Fruit fly (Drosophila melanogaster): Measurements from ENCODE around the gene CG2201.

The CG2201 gene

dm6 chr2L:21657426-21657825, 33.5 kb upstream of the CG2201 start:
- TF ChIP-seq Hr83 (GFP tag; optimal IDR thresholded peaks at IDR 0.05; ENCODE audit: poor library complexity, severe bottlenecking) (peak; percentile 10), usp (GFP tag; optimal IDR thresholded peaks at IDR 0.05) (no peak), N (GFP tag; optimal IDR thresholded peaks at IDR 0.05) (no peak), Abd-B (GFP tag; optimal IDR thresholded peaks at IDR 0.05) (no peak), dsf (GFP tag; optimal IDR thresholded peaks at IDR 0.05; ENCODE audit: borderline replicate concordance) (no peak), CrebA (GFP tag; optimal IDR thresholded peaks at IDR 0.05; ENCODE audit: borderline replicate concordance) (no peak), fru (GFP tag; optimal IDR thresholded peaks at IDR 0.05) (peak; percentile 44), GATAd (GFP tag; optimal IDR thresholded peaks at IDR 0.05) (no peak), sv (GFP tag; optimal IDR thresholded peaks at IDR 0.05) (peak; percentile 10), Dif (GFP tag; optimal IDR thresholded peaks at IDR 0.05; ENCODE audit: partially characterized antibody) (no peak), woc (GFP tag; optimal IDR thresholded peaks at IDR 0.05) (peak; percentile 24), lola (GFP tag; optimal IDR thresholded peaks at IDR 0.05) (no peak), Mio (GFP tag; optimal IDR thresholded peaks at IDR 0.05) (no peak), HLH106 (tag; optimal IDR thresholded peaks at IDR 0.05) (peak; percentile 43), h (GFP tag; optimal IDR thresholded peaks at IDR 0.05) (peak; percentile 40), dmrt93B (GFP tag; optimal IDR thresholded peaks at IDR 0.05) (no peak), pan (optimal IDR thresholded peaks at IDR 0.05) (no peak), CG9705 (GFP tag; optimal IDR thresholded peaks at IDR 0.05) (peak; percentile 19), brk (GFP tag; optimal IDR thresholded peaks at IDR 0.05) (no peak), br (GFP tag; optimal IDR thresholded peaks at IDR 0.05) (peak; percentile 50), ey (GFP tag; optimal IDR thresholded peaks at IDR 0.05) (peak; percentile 32), CG32264 (GFP tag; optimal IDR thresholded peaks at IDR 0.05) (no peak), Dfd (GFP tag; optimal IDR thresholded peaks at IDR 0.05) (no peak), Jra (GFP tag; optimal IDR thresholded peaks at IDR 0.05) (peak; percentile 6), Hnf4 (GFP tag; optimal IDR thresholded peaks at IDR 0.05) (peak; percentile 56), OdsH (GFP tag; optimal IDR thresholded peaks at IDR 0.05) (peak; percentile 9), Hr78 (GFP tag; optimal IDR thresholded peaks at IDR 0.05) (no peak), Myc (optimal IDR thresholded peaks at IDR 0.05) (no peak), foxo (GFP tag; optimal IDR thresholded peaks at IDR 0.05) (peak in 1 of 2 experiments; percentile 57), jim (GFP tag; optimal IDR thresholded peaks at IDR 0.05) (no peak), tai (GFP tag; optimal IDR thresholded peaks at IDR 0.05) (no peak), psq (GFP tag; optimal IDR thresholded peaks at IDR 0.05) (peak; percentile 0), Rel (GFP tag; optimal IDR thresholded peaks at IDR 0.05) (no peak), Rel (tag; optimal IDR thresholded peaks at IDR 0.05) (no peak), Vsx2 (GFP tag; optimal IDR thresholded peaks at IDR 0.05; ENCODE audit: partially characterized antibody) (no peak), Sp1 (GFP tag; optimal IDR thresholded peaks at IDR 0.05) (no peak), rgr (GFP tag; optimal IDR thresholded peaks at IDR 0.05) (peak; percentile 32), dl (GFP tag; optimal IDR thresholded peaks at IDR 0.05; ENCODE audit: insufficient read depth in 1 of 2, partially characterized antibody in 2 of 2) (no peak), sage (GFP tag; optimal IDR thresholded peaks at IDR 0.05) (no peak)

DNA sequence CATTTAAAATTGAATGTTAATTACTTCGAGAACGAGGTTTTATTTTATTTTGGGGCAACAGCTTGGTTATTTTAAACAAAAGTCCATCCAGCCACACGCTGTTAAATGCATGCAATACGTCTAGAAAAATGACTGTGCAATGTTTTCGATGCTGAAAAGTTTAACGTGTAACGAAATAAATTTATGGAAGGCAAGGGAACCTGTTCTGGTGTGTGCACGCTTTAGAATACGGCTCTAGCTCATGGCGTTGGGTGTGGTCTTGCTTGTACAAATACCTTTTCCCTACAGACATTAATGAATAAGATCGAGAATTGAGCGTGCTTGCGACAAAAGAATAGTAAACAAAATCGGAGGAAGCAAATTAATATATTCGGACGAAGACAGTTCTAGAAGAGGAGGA, 24.9 kb upstream of the CG2201 start:
- TF ChIP-seq Myc (optimal IDR thresholded peaks at IDR 0.05): no peak
- TF ChIP-seq br (GFP tag; optimal IDR thresholded peaks at IDR 0.05): no peak
- TF ChIP-seq psq (GFP tag; optimal IDR thresholded peaks at IDR 0.05): no peak
- TF ChIP-seq sv (GFP tag; optimal IDR thresholded peaks at IDR 0.05): no peak
- TF ChIP-seq Hnf4 (GFP tag; optimal IDR thresholded peaks at IDR 0.05): no peak
- TF ChIP-seq woc (GFP tag; optimal IDR thresholded peaks at IDR 0.05): no peak
- no peak for TF ChIP-seq Sp1 (GFP tag; optimal IDR thresholded peaks at IDR 0.05)
- no peak for TF ChIP-seq usp (GFP tag; optimal IDR thresholded peaks at IDR 0.05)
- no peak for TF ChIP-seq Jra (GFP tag; optimal IDR thresholded peaks at IDR 0.05)
- TF ChIP-seq jim (GFP tag; optimal IDR thresholded peaks at IDR 0.05): no peak
- TF ChIP-seq CG32264 (GFP tag; optimal IDR thresholded peaks at IDR 0.05): no peak
- TF ChIP-seq CrebA (GFP tag; optimal IDR thresholded peaks at IDR 0.05; ENCODE audit: borderline replicate concordance): no peak
- TF ChIP-seq rgr (GFP tag; optimal IDR thresholded peaks at IDR 0.05): no peak
- no peak for TF ChIP-seq ey (GFP tag; optimal IDR thresholded peaks at IDR 0.05)
- TF ChIP-seq Abd-B (GFP tag; optimal IDR thresholded peaks at IDR 0.05): no peak
- no peak for TF ChIP-seq N (GFP tag; optimal IDR thresholded peaks at IDR 0.05)
- no peak for TF ChIP-seq dl (GFP tag; optimal IDR thresholded peaks at IDR 0.05; ENCODE audit: insufficient read depth in 1 of 2, partially characterized antibody in 2 of 2)
- no peak for TF ChIP-seq fru (GFP tag; optimal IDR thresholded peaks at IDR 0.05)
- no peak for TF ChIP-seq h (GFP tag; optimal IDR thresholded peaks at IDR 0.05)
- TF ChIP-seq dmrt93B (GFP tag; optimal IDR thresholded peaks at IDR 0.05): no peak
